Fruit fly (Drosophila melanogaster) whole organism, pupa: ENCODE data around the gene CG4822.

Experiments used
- CG10348 ChIP-seq: fragments of 200-800 bp; sonication (Bioruptor generic); IDR thresholded peaks from 2 replicates; pipeline ENCODE4 v1.3.6; 2022; ENCODE audit warnings: missing biosample characterization, missing genetic modification characterization
- CG12605 ChIP-seq: fragments of 200-800 bp; sonication (Bioruptor generic); IDR thresholded peaks from 2 replicates; pipeline ENCODE4 v1.3.6; 2022; ENCODE audit warnings: missing biosample characterization, missing genetic modification characterization
- CG14655 ChIP-seq: fragments of 200-800 bp; sonication (Bioruptor generic); optimal IDR thresholded peaks from 3 replicates; lab custom pipeline; 2017; ENCODE audit warnings: mild to moderate bottlenecking, missing biosample characterization, missing genetic modification reagents, missing genetic modification characterization
- CG15710 ChIP-seq: fragments of 200-800 bp; sonication (Bioruptor generic); optimal IDR thresholded peaks from 2 replicates; lab custom pipeline; 2018; ENCODE audit warnings: missing biosample characterization, mild to moderate bottlenecking, missing genetic modification characterization, moderate library complexity
- CG32121 ChIP-seq: fragments of 200-800 bp; sonication (Bioruptor generic); IDR thresholded peaks from 2 replicates; pipeline ENCODE4 v1.3.6; 2022; ENCODE audit warnings: missing biosample characterization, missing genetic modification characterization
- CG34367 ChIP-seq: fragments of 200-800 bp; sonication (Bioruptor generic); optimal IDR thresholded peaks from 2 replicates; lab custom pipeline; 2018; ENCODE audit warnings: missing biosample characterization, mild to moderate bottlenecking, missing genetic modification characterization
- CG8159 ChIP-seq: fragments of 200-800 bp; sonication (Bioruptor generic); optimal IDR thresholded peaks from 3 replicates; lab custom pipeline; 2018; ENCODE audit warnings: missing biosample characterization, mild to moderate bottlenecking, missing genetic modification characterization, moderate library complexity
- CG8301 ChIP-seq: fragments of 200-800 bp; sonication (Bioruptor generic); optimal IDR thresholded peaks from 2 replicates; lab custom pipeline; 2018; ENCODE audit warnings: missing biosample characterization, mild to moderate bottlenecking, missing genetic modification characterization
- CG9948 ChIP-seq: fragments of 200-800 bp; sonication (Bioruptor generic); optimal IDR thresholded peaks from 2 replicates; lab custom pipeline; 2018; ENCODE audit warnings: missing biosample characterization, mild to moderate bottlenecking, missing genetic modification characterization, moderate library complexity
- EcR ChIP-seq: fragments of 200-800 bp; sonication (Bioruptor generic); optimal IDR thresholded peaks from 3 replicates; lab custom pipeline; 2019; ENCODE audit warnings: missing biosample characterization, missing genetic modification characterization, mild to moderate bottlenecking, moderate library complexity, missing genetic modification reagents
- Ets98B ChIP-seq: fragments of 200-800 bp; sonication (Bioruptor generic); IDR thresholded peaks from 2 replicates; pipeline ENCODE4 v1.3.6; 2022; ENCODE audit warnings: missing biosample characterization, missing genetic modification characterization
- Pif1B ChIP-seq: fragments of 200-800 bp; sonication (Bioruptor generic); optimal IDR thresholded peaks from 3 replicates; lab custom pipeline; 2016; ENCODE audit warnings: missing biosample characterization, missing genetic modification characterization
- gl ChIP-seq: fragments of 200-800 bp; sonication (Bioruptor generic); optimal IDR thresholded peaks from 2 replicates; lab custom pipeline; 2018; ENCODE audit warnings: missing biosample characterization, mild to moderate bottlenecking, missing genetic modification characterization

DNA sequence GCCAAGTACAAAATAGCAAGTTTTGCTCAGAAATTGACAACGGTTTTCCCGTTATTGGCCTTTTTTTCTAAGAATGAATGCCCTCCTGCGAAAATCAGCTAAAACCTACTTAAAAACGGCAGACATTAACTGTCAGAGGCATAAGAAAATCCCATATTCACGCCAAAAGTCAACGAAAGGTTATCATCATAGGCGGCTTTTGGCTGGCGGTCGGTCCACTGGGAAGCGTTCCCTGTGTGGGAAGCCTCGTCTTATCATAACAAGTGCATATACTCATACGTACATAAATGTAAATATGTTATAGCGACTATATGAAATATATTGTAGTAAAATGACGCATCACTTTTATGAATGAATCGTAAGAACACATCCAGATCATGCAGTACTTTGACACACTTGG lies 35.9 kb downstream of the CG4822 start:
- no peak for TF ChIP-seq CG10348
- TF ChIP-seq Ets98B: no peak
- no peak for TF ChIP-seq CG32121 (GFP tag; lab: Robert Waterston, UW)
- TF ChIP-seq gl (tag; lab: Kevin White, UChicago): no peak
- no peak for TF ChIP-seq CG34367 (tag; lab: Kevin White, UChicago)
- TF ChIP-seq EcR (GFP tag; lab: Kevin White, UChicago): no peak
- no peak for TF ChIP-seq CG8159 (tag; lab: Kevin White, UChicago)
- no peak for TF ChIP-seq CG9948 (tag; lab: Kevin White, UChicago)
- no peak for TF ChIP-seq CG15710 (tag; lab: Kevin White, UChicago)
- no peak for TF ChIP-seq CG12605 (GFP tag; lab: Robert Waterston, UW)
- TF ChIP-seq CG14655 (GFP tag; lab: Kevin White, UChicago): no peak
- no peak for TF ChIP-seq Pif1B (GFP tag; lab: Kevin White, UChicago)
- TF ChIP-seq CG8301: no peak
